Worm (Caenorhabditis elegans) whole organism, early embryonic: ENCODE data around the gene lin-52.

Experiments used
- B0310.2 ChIP-seq: sonication (generic microtip); optimal IDR thresholded peaks from 2 replicates; lab custom pipeline; 2016; ENCODE audit warnings: mild to moderate bottlenecking, missing genetic modification characterization, missing compliant biosample characterization
- F13C5.2 ChIP-seq: sonication (generic microtip); optimal IDR thresholded peaks from 2 replicates; lab custom pipeline; 2017; ENCODE audit warnings: mild to moderate bottlenecking, missing genetic modification characterization, inconsistent platforms, missing compliant biosample characterization
- aly-1 ChIP-seq: sonication (generic microtip); optimal IDR thresholded peaks from 2 replicates; lab custom pipeline; 2016; ENCODE audit warnings: missing genetic modification characterization, missing compliant biosample characterization
- ama-1 ChIP-seq: fragments of 150-350 bp; optimal IDR thresholded peaks from 2 replicates; lab custom pipeline; 2014
- ceh-13 ChIP-seq: fragments of 200-800 bp; sonication (Bioruptor generic); optimal IDR thresholded peaks from 2 replicates; lab custom pipeline; 2018; ENCODE audit warnings: mild to moderate bottlenecking, missing genetic modification characterization, missing compliant biosample characterization
- ceh-36 ChIP-seq: sonication (generic microtip); optimal IDR thresholded peaks from 2 replicates; lab custom pipeline; 2016; ENCODE audit warnings: missing genetic modification characterization, inconsistent platforms, missing compliant biosample characterization
- ets-7 ChIP-seq: sonication (generic microtip); optimal IDR thresholded peaks from 2 replicates; lab custom pipeline; 2016; ENCODE audit warnings: missing genotype, missing genetic modification characterization, missing compliant biosample characterization
- flt-1 ChIP-seq: fragments of 200-800 bp; sonication (Bioruptor generic); IDR thresholded peaks from 2 replicates; pipeline ENCODE4 v1.3.6; 2022; ENCODE audit warnings: missing genetic modification characterization, missing compliant biosample characterization
- hmbx-1 ChIP-seq: sonication (generic microtip); optimal IDR thresholded peaks from 2 replicates; lab custom pipeline; 2016; ENCODE audit warnings: mild to moderate bottlenecking, missing genetic modification characterization, missing compliant biosample characterization
- hmg-4 ChIP-seq: fragments of 200-800 bp; sonication (Bioruptor generic); optimal IDR thresholded peaks from 2 replicates; lab custom pipeline; 2018; ENCODE audit warnings: mild to moderate bottlenecking, missing genetic modification characterization, missing compliant biosample characterization
- hnd-1 ChIP-seq: sonication (generic microtip); optimal IDR thresholded peaks from 2 replicates; lab custom pipeline; 2016; ENCODE audit warnings: missing genetic modification characterization, missing compliant biosample characterization
- pes-1 ChIP-seq: fragments of 200-800 bp; sonication (Bioruptor generic); IDR thresholded peaks from 2 replicates; pipeline ENCODE4 v1.3.6; 2022; ENCODE audit warnings: missing genetic modification reagents, missing genetic modification characterization, missing compliant biosample characterization
- scrt-1 ChIP-seq: fragments of 200-800 bp; sonication (Bioruptor generic); IDR thresholded peaks from 2 replicates; pipeline ENCODE4 v1.3.6; 2022; ENCODE audit warnings: missing genetic modification characterization, missing compliant biosample characterization
- sea-1 ChIP-seq: fragments of 200-800 bp; sonication (Bioruptor generic); conservative IDR thresholded peaks from 2 replicates; pipeline ENCODE4 v1.3.6; 2022; ENCODE audit warnings: missing genetic modification characterization, missing compliant biosample characterization
- tbx-11 ChIP-seq: fragments of 200-800 bp; sonication (Bioruptor generic); IDR thresholded peaks from 2 replicates; pipeline ENCODE4 v1.3.6; 2022; ENCODE audit warnings: missing genetic modification characterization, missing compliant biosample characterization
- tbx-37 ChIP-seq: fragments of 200-800 bp; sonication (Bioruptor generic); conservative IDR thresholded peaks from 2 replicates; pipeline ENCODE4 v1.3.6; 2022; ENCODE audit warnings: missing genetic modification reagents, missing genetic modification characterization, missing compliant biosample characterization
- tra-4 ChIP-seq: sonication (generic microtip); optimal IDR thresholded peaks from 2 replicates; lab custom pipeline; 2017; ENCODE audit warnings: missing genetic modification characterization, missing compliant biosample characterization

Gene lin-52

DNA sequence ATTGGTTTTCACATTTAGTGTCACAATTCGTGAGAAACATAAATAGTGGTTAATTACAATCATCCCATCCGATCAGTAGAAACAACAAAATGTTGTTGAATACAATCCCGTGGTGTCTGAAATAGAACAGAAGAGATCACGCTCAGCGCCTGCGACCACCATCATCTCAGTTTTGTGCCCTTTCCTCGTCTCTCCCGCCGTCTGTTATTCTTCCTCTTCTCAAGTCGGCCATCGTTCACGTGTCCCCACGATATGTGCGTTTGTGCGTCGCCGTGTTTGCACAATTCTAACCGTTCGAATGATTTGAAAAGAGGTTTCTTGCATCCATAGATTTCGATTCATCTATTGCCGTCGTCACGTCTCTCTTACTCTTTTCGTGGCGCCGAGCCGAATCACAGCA, 5.8 kb downstream of the lin-52 start, which contains the start of gene panl-3:
Gene panl-3, plus strand, starts transcription at position 294 of the 400 bp plus-strand sequence.
- TF ChIP-seq hmg-4 (peak; percentile 45), flt-1 (GFP tag; lab: Robert Waterston, UW) (no peak), aly-1 (tag; lab: Kevin White, UChicago) (peak; percentile 57), ets-7 (no peak), scrt-1 (GFP tag; lab: Robert Waterston, UW) (peak; percentile 65; the same call in 1 of the 2 replicates), sea-1 (GFP tag; lab: Robert Waterston, UW) (no peak)

ce11 chrIII:9817894-9818293, 6.7 kb downstream of the lin-52 start:
- TF ChIP-seq ets-7 (no peak), flt-1 (GFP tag; lab: Robert Waterston, UW) (no peak), scrt-1 (GFP tag; lab: Robert Waterston, UW) (no peak), ama-1 (lab: Kevin White, UChicago) (no peak), F13C5.2 (tag; lab: Kevin White, UChicago) (no peak), tbx-37 (no peak), ceh-13 (GFP tag; lab: Kevin White, UChicago) (no peak), tra-4 (no peak), pes-1 (no peak)

ce11 chrIII:9817087-9817612, 7.4 kb downstream of the lin-52 start, which contains the start of gene cnx-1:
TSS of gene cnx-1 (minus strand) at chrIII:9817137.
- TF ChIP-seq hmg-4 (peak; percentile 73), pes-1 (no peak), B0310.2 (no peak), aly-1 (tag; lab: Kevin White, UChicago) (peak; percentile 19)

- no peak for TF ChIP-seq hmbx-1 (tag; lab: Kevin White, UChicago)
- no peak for TF ChIP-seq hmg-4
- TF ChIP-seq B0310.2: no peak
Measured at ce11 chrIII:9813146-9813545, 11.4 kb downstream of the lin-52 start, which contains the start of gene ZK632.14. TSS of gene ZK632.14 (plus strand) at chrIII:9813446.

DNA sequence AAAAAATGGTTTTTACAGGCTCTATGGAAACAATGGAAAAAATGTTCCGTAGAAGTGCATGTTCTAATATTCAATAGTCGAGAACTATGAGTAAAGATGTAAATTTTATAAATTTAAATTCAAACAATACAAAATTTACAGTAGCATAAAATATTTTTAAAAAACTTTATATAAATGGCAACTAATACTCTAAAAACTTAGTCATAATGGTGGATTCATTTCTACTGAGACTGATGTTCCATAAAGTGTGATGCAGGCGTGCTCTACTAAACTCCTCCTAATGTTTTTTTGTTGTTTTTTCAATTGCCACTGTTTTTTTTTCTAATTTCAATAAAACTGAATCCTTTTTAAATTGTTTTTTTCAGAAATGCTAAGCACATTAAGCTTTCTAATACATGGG, 16.4 kb downstream of the lin-52 start, which contains the start of gene gtap-2:
Gene gtap-2, plus strand, starts transcription at position 366 of the 400 bp plus-strand sequence.
- TF ChIP-seq tbx-37: 0 out of 2 replicates have a peak, but pooled peaks have one; percentile 37
- TF ChIP-seq flt-1 (GFP tag; lab: Robert Waterston, UW): no peak

- TF ChIP-seq sea-1 (GFP tag; lab: Robert Waterston, UW) (no peak), hnd-1 (tag; lab: Kevin White, UChicago) (no peak), hmbx-1 (tag; lab: Kevin White, UChicago) (no peak), flt-1 (GFP tag; lab: Robert Waterston, UW) (no peak), B0310.2 (no peak), pes-1 (no peak), ama-1 (lab: Kevin White, UChicago) (no peak), ceh-36 (tag; lab: Kevin White, UChicago) (no peak), hmg-4 (no peak), ceh-13 (GFP tag; lab: Kevin White, UChicago) (no peak), ets-7 (no peak), F13C5.2 (tag; lab: Kevin White, UChicago) (no peak), scrt-1 (GFP tag; lab: Robert Waterston, UW) (no peak), aly-1 (tag; lab: Kevin White, UChicago) (no peak), tra-4 (no peak), tbx-37 (no peak), tbx-11 (GFP tag; lab: Robert Waterston, UW) (no peak)
Measured at ce11 chrIII:9807560-9808046, 16.9 kb downstream of the lin-52 start.

DNA sequence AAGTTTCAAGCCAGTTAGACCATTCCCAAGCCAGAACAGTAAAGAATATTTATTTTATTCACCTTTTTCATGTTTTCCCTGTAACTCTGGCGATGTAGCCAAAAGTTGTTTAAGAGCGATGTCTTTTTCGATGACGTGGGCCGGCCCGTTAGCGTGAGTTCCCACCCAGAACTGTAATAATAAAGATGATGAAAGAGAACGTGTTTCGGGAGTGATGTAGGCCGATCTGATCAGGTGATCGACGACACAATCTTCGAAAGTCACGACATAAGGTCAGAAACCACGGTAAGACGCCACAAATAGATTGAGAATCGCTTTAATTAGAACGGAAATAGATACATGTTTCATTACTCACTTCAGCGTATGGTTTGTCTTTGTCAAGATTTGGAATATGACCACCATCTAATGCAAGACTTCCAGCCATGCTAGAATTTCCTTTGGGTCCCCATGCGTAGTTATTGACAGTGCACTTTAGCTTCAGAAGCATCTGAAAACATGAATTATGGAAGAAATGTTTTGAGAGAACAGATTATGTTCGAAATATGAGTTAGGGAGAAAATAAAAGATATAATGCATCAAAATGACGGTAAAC, 17.5 kb downstream of the lin-52 start, which contains the start of gene ZK632.4:
Gene ZK632.4, minus strand, starts transcription at position 487 of the 592 bp plus-strand sequence.
- no peak for TF ChIP-seq sea-1 (GFP tag; lab: Robert Waterston, UW)
- TF ChIP-seq scrt-1 (GFP tag; lab: Robert Waterston, UW): no peak
- no peak for TF ChIP-seq F13C5.2 (tag; lab: Kevin White, UChicago)
- no peak for TF ChIP-seq tbx-11 (GFP tag; lab: Robert Waterston, UW)
- TF ChIP-seq tbx-37: no peak
- TF ChIP-seq ets-7: no peak
- no peak for TF ChIP-seq flt-1 (GFP tag; lab: Robert Waterston, UW)
- TF ChIP-seq B0310.2: no peak
- TF ChIP-seq ama-1 (lab: Kevin White, UChicago): no peak
- TF ChIP-seq ceh-36 (tag; lab: Kevin White, UChicago): no peak
- TF ChIP-seq hmg-4: no peak

- TF ChIP-seq F13C5.2 (tag; lab: Kevin White, UChicago): no peak
- no peak for TF ChIP-seq flt-1 (GFP tag; lab: Robert Waterston, UW)
- TF ChIP-seq tbx-11 (GFP tag; lab: Robert Waterston, UW): no peak
- TF ChIP-seq B0310.2: no peak
- no peak for TF ChIP-seq pes-1
- no peak for TF ChIP-seq tra-4
- TF ChIP-seq ceh-13 (GFP tag; lab: Kevin White, UChicago): no peak
- TF ChIP-seq hmg-4: no peak
- no peak for TF ChIP-seq hmbx-1 (tag; lab: Kevin White, UChicago)
- no peak for TF ChIP-seq hnd-1 (tag; lab: Kevin White, UChicago)
- no peak for TF ChIP-seq ets-7
- TF ChIP-seq sea-1 (GFP tag; lab: Robert Waterston, UW): no peak
- no peak for TF ChIP-seq scrt-1 (GFP tag; lab: Robert Waterston, UW)
- no peak for TF ChIP-seq aly-1 (tag; lab: Kevin White, UChicago)
- no peak for TF ChIP-seq tbx-37
Measured at ce11 chrIII:9804997-9805610, 19.4 kb downstream of the lin-52 start, which contains the start of gene riok-3. TSS of gene riok-3 (minus strand) at chrIII:9805011.
